Worm (Caenorhabditis elegans): ENCODE results near the gene K02C4.3.

DNA sequence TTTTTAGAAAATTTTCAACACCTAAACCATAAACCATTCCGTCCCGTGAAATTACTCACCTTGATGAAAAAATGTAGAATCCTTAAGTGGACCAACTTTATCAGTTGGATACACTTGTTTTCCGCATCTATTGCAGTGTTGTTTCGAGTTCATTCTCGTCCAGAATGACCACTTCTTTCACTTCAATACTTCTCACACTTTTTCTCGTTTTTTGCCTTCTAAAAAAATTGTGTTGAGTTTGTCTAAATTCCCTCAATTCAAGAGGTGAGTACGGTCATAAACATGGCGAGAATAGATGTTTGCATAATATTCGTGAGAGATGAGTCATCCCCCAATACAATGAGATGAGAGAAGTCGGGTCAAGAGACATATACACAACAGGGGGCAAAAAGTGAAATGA is 5.9 kb upstream of the K02C4.3 start, which contains the start of gene ltd-1:
- TF ChIP-seq elt-3 (tag; optimal IDR thresholded peaks at IDR 0.05) (no peak), skn-1 (tag; optimal IDR thresholded peaks at IDR 0.05) (no peak), fos-1 (tag; optimal IDR thresholded peaks at IDR 0.05) (no peak)
